Worm (Caenorhabditis elegans): Measurements from ENCODE around the gene nhr-6.

nhr-6 gene

ce11 chrIII:3627042-3627441 lies 53.7 kb downstream of the nhr-6 start, which contains the start of gene sel-8:
Gene sel-8 (minus strand): TSS chrIII:3627142.
- TF ChIP-seq nhr-12 (tag; optimal IDR thresholded peaks at IDR 0.05) (no peak), lin-32 (GFP tag; optimal IDR thresholded peaks at IDR 0.05) (no peak), elt-3 (tag; optimal IDR thresholded peaks at IDR 0.05) (no peak)

Measured in whole organism, mixed stage, embryonic.